Worm (Caenorhabditis elegans): ENCODE data around the gene srh-48.

Gene srh-48

DNA sequence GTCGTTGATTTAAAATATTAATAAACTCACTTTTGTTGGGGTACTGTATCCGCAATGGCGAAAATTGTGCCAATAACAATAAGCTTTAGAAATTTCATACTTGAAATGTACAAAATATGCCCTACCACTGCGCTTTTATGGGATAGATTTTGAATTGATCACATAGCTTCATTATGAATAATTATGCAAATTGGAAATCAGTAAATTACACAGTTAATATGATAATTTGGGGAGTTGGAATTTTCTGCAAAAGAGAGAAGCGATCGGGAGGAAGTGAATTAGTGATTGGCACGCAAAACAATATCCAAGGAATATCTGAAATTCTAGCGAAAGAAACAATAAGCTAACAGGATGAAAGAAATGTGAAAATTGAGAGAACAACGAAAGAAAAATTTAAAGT lies 46.2 kb downstream of the srh-48 start, which contains the start of gene M176.10:
Gene M176.10 (minus strand): TSS at position 101 of the 400 bp plus-strand sequence.
- TF ChIP-seq ets-5 (GFP tag; IDR thresholded peaks at IDR 0.05) (no peak), ceh-90 (tag; optimal IDR thresholded peaks at IDR 0.05) (no peak), unc-30 (tag; optimal IDR thresholded peaks at IDR 0.05) (no peak), C16A3.4 (tag; optimal IDR thresholded peaks at IDR 0.05) (no peak), zag-1 (tag; optimal IDR thresholded peaks at IDR 0.05) (no peak), F16B12.6 (tag; optimal IDR thresholded peaks at IDR 0.05) (no peak), hlh-4 (tag; optimal IDR thresholded peaks at IDR 0.05) (no peak), unc-62 (GFP tag; optimal IDR thresholded peaks at IDR 0.05) (no peak), ceh-88 (GFP tag; IDR thresholded peaks at IDR 0.05) (no peak), grh-1 (GFP tag; IDR thresholded peaks at IDR 0.05) (no peak), fkh-4 (tag; optimal IDR thresholded peaks at IDR 0.05; ENCODE audit: borderline replicate concordance) (no peak), dpl-1 (GFP tag; optimal IDR thresholded peaks at IDR 0.05) (no peak), skn-1 (tag; optimal IDR thresholded peaks at IDR 0.05) (no peak), nhr-76 (tag; optimal IDR thresholded peaks at IDR 0.05) (no peak), aly-2 (tag; optimal IDR thresholded peaks at IDR 0.05) (no peak)

DNA sequence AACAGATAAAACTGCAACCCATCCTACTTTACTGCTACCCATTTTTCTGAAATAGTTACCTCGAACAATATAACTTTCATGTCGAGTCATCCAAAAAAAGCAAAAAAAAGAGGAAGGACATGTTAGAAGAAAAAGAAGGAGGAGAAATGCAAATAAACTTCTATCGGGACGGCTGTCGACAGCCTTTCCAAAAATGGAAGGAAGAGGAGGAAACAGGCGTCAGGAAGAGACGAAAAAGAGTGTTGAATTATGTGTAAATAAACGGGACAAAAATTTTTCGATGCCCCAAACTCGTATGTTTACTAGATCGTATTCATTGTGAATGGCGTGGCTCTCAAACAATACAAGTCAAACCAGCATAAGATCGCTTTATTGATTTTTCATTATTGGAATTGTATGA lies 47.7 kb downstream of the srh-48 start, which contains the start of gene M176.5:
Gene M176.5 (minus strand): TSS at position 101 of the 400 bp plus-strand sequence.
- TF ChIP-seq lin-14 (GFP tag; optimal IDR thresholded peaks at IDR 0.05): peak; percentile 42
- no peak for TF ChIP-seq ceh-63 (GFP tag; optimal IDR thresholded peaks at IDR 0.05)

DNA sequence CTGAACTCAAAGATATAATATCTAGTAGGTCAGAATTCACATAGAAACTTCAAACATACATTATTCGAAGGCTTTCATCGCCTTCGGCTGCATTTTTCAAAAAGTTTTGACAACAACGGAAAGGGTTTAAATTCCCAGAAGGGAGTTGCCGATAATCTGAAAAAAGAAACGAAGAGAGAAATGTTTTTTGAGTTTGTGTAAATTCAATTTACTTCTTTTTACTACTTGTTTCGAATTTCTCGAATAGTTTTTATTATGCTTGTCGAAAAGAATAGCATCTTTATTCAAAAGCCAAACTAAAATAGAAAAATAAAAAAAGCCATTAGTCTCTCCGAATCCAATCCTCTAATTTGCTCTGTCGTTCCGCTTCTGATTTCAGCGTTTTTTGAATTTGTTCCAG lies 51.2 kb downstream of the srh-48 start:
- peak; percentile 33 for TF ChIP-seq fkh-10 (GFP tag; optimal IDR thresholded peaks at IDR 0.05)
- no peak for TF ChIP-seq ceh-82 (tag; optimal IDR thresholded peaks at IDR 0.05)
- TF ChIP-seq lin-14 (GFP tag; optimal IDR thresholded peaks at IDR 0.05): peak; percentile 58

DNA sequence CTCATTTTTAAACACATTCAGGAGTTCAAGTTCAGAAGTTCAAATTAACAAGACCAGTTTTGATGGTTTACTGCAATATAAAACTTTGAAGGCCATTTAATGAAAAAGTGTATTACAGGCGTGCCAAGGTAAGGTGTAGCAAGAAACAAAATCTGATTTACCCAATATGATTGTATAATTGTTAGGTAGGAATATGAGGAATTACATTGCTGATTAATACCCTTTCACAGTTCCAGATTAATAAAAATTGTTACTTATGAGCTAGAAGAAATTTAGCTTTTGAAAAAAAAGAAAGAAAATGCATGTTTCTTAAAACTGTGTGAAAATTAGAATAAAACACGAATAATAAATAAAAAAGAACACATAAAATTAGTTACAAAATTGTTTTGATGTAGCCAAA lies 53.7 kb downstream of the srh-48 start, which contains the start of gene kin-15:
Gene kin-15 (minus strand): TSS at position 101 of the 400 bp plus-strand sequence.
- TF ChIP-seq efl-1 (optimal IDR thresholded peaks at IDR 0.05) (no peak), efl-1 (GFP tag; optimal IDR thresholded peaks at IDR 0.05 in 1 of 2) (peak in 1 of 2 experiments; percentile 59), isw-1 (GFP tag; IDR thresholded peaks at IDR 0.05) (no peak)
